Fruit fly (Drosophila melanogaster): ENCODE measurements around the gene CG33177.

The CG33177 gene

dm6 chrX:15120116-15120515, 38.9 kb downstream of the CG33177 start (continued):
- TF ChIP-seq Kr (GFP tag; optimal IDR thresholded peaks at IDR 0.05), result no peak
- TF ChIP-seq Bdp1 (GFP tag; optimal IDR thresholded peaks at IDR 0.05), result no peak
- TF ChIP-seq CG3281 (GFP tag; optimal IDR thresholded peaks at IDR 0.05), result peak; percentile 65
- peak; percentile 69 for TF ChIP-seq CG2678 (tag; optimal IDR thresholded peaks at IDR 0.05)
- TF ChIP-seq pita (GFP tag; optimal IDR thresholded peaks at IDR 0.05), result no peak
- no peak for TF ChIP-seq D (optimal IDR thresholded peaks at IDR 0.05)
- TF ChIP-seq D (GFP tag; optimal IDR thresholded peaks at IDR 0.05), result no peak
- TF ChIP-seq sug (tag; optimal IDR thresholded peaks at IDR 0.05), result peak; percentile 35
- no peak for TF ChIP-seq CG6175 (GFP tag; IDR thresholded peaks at IDR 0.05)
- TF ChIP-seq gcm (GFP tag; optimal IDR thresholded peaks at IDR 0.05), result no peak
- no peak for TF ChIP-seq NC2α (GFP tag; optimal IDR thresholded peaks at IDR 0.05)
- no peak for TF ChIP-seq CG42726 (GFP tag; IDR thresholded peaks at IDR 0.05; ENCODE audit: partially characterized antibody)
- no peak for TF ChIP-seq kni (GFP tag; optimal IDR thresholded peaks at IDR 0.05)
- TF ChIP-seq ab (GFP tag; optimal IDR thresholded peaks at IDR 0.05), result no peak
- TF ChIP-seq Adf1 (GFP tag; IDR thresholded peaks at IDR 0.05), result 0 out of 2 replicates have a peak, but pooled peaks have one; percentile 26
- no peak for TF ChIP-seq CG33213 (GFP tag; optimal IDR thresholded peaks at IDR 0.05)
- TF ChIP-seq Scr (GFP tag; IDR thresholded peaks at IDR 0.05; ENCODE audit: partially characterized antibody), result no peak
- peak; percentile 9 for TF ChIP-seq CG12391 (tag; optimal IDR thresholded peaks at IDR 0.05)
- TF ChIP-seq CG17359 (tag; optimal IDR thresholded peaks at IDR 0.05), result no peak
- peak; percentile 35 for TF ChIP-seq Fer1 (GFP tag; optimal IDR thresholded peaks at IDR 0.05)
- TF ChIP-seq tx (GFP tag; optimal IDR thresholded peaks at IDR 0.05), result no peak
- no peak for TF ChIP-seq Antp (GFP tag; optimal IDR thresholded peaks at IDR 0.05)
- peak; percentile 34 for TF ChIP-seq HHEX (GFP tag; optimal IDR thresholded peaks at IDR 0.05)
- 0 out of 2 replicates have a peak, but pooled peaks have one; percentile 27 for TF ChIP-seq gsb (GFP tag; IDR thresholded peaks at IDR 0.05)
- no peak for TF ChIP-seq nerfin-1 (tag; optimal IDR thresholded peaks at IDR 0.05)
- TF ChIP-seq gcm2 (GFP tag; optimal IDR thresholded peaks at IDR 0.05), result no peak
- no peak for TF ChIP-seq CG8478 (optimal IDR thresholded peaks at IDR 0.05)
- no peak for TF ChIP-seq CG18764 (GFP tag; optimal IDR thresholded peaks at IDR 0.05)
- TF ChIP-seq ftz-f1 (GFP tag; optimal IDR thresholded peaks at IDR 0.05), result no peak
- TF ChIP-seq Mes4 (GFP tag; optimal IDR thresholded peaks at IDR 0.05), result no peak
- no peak for TF ChIP-seq CG5245 (GFP tag; optimal IDR thresholded peaks at IDR 0.05)
- TF ChIP-seq danr (GFP tag; IDR thresholded peaks at IDR 0.05), result no peak
- no peak for TF ChIP-seq luna (GFP tag; optimal IDR thresholded peaks at IDR 0.05)
- no peak for TF ChIP-seq BtbVII (GFP tag; optimal IDR thresholded peaks at IDR 0.05)
- no peak for TF ChIP-seq CG6765 (GFP tag; optimal IDR thresholded peaks at IDR 0.05)
- peak; percentile 54 for TF ChIP-seq zfh2 (GFP tag; optimal IDR thresholded peaks at IDR 0.05)
- TF ChIP-seq insv (GFP tag; optimal IDR thresholded peaks at IDR 0.05), result no peak
- peak; percentile 3 for TF ChIP-seq Xbp1 (GFP tag; optimal IDR thresholded peaks at IDR 0.05)
- peak; percentile 28 for TF ChIP-seq CG7786 (GFP tag; optimal IDR thresholded peaks at IDR 0.05)
- TF ChIP-seq org-1 (GFP tag; optimal IDR thresholded peaks at IDR 0.05), result peak; percentile 30
- TF ChIP-seq CG9609 (GFP tag; optimal IDR thresholded peaks at IDR 0.05), result no peak
- peak; percentile 23 for TF ChIP-seq tap (tag; optimal IDR thresholded peaks at IDR 0.05)
- no peak for TF ChIP-seq bab2 (GFP tag; optimal IDR thresholded peaks at IDR 0.05)
- no peak for TF ChIP-seq gt (GFP tag; IDR thresholded peaks at IDR 0.05)
- TF ChIP-seq slou (GFP tag; optimal IDR thresholded peaks at IDR 0.05), result no peak
- no peak for TF ChIP-seq CG6272 (GFP tag; IDR thresholded peaks at IDR 0.05)
- peak; percentile 61 for TF ChIP-seq gem (tag; optimal IDR thresholded peaks at IDR 0.05)
- peak; percentile 48; the same call in 2 of the 3 replicates for TF ChIP-seq Dbx (GFP tag; IDR thresholded peaks at IDR 0.05)
- no peak for TF ChIP-seq Spps (tag; optimal IDR thresholded peaks at IDR 0.05)
- TF ChIP-seq CG30403 (GFP tag; optimal IDR thresholded peaks at IDR 0.05), result peak; percentile 58
- no peak for TF ChIP-seq CG6813 (GFP tag; optimal IDR thresholded peaks at IDR 0.05)
- TF ChIP-seq MTF-1 (GFP tag; optimal IDR thresholded peaks at IDR 0.05; ENCODE audit: borderline replicate concordance), result no peak

All from whole organism, embryonic.